Fruit fly (Drosophila melanogaster) whole organism, embryonic: Measurements from ENCODE around the gene chrb.

ENCODE experiments used
- B-H2 ChIP-seq: fragments of 200-800 bp; sonication (Bioruptor generic); optimal IDR thresholded peaks from 2 replicates; lab custom pipeline; 2018; ENCODE audit warnings: missing biosample characterization, mild to moderate bottlenecking, missing genetic modification characterization
- CG10321 ChIP-seq: fragments of 200-800 bp; sonication (Bioruptor generic); IDR thresholded peaks from 2 replicates; pipeline ENCODE4 v1.3.6; 2022; ENCODE audit warnings: missing biosample characterization, missing genetic modification characterization
- CG11696 ChIP-seq: fragments of 200-800 bp; sonication (Bioruptor generic); IDR thresholded peaks from 2 replicates; pipeline ENCODE4 v1.3.6; 2022; ENCODE audit warnings: missing biosample characterization, missing genetic modification characterization
- CG11723 ChIP-seq: fragments of 200-800 bp; sonication (Bioruptor generic); optimal IDR thresholded peaks from 2 replicates; lab custom pipeline; 2017; ENCODE audit warnings: missing biosample characterization, mild to moderate bottlenecking, missing genetic modification characterization
- CG12769 ChIP-seq: fragments of 200-800 bp; sonication (Bioruptor generic); optimal IDR thresholded peaks from 2 replicates; lab custom pipeline; 2019; ENCODE audit warnings: missing biosample characterization, mild to moderate bottlenecking, missing genetic modification characterization, moderate library complexity
- CG14710 ChIP-seq: fragments of 200-800 bp; sonication (Bioruptor generic); optimal IDR thresholded peaks from 3 replicates; lab custom pipeline; 2019; ENCODE audit warnings: missing biosample characterization, mild to moderate bottlenecking, missing genetic modification characterization, moderate library complexity
- CG15011 ChIP-seq: fragments of 200-800 bp; sonication (Bioruptor generic); optimal IDR thresholded peaks from 3 replicates; lab custom pipeline; 2018; ENCODE audit warnings: missing biosample characterization, mild to moderate bottlenecking, missing genetic modification characterization
- CG1792 ChIP-seq: fragments of 200-800 bp; sonication (Bioruptor generic); optimal IDR thresholded peaks from 2 replicates; lab custom pipeline; 2016; ENCODE audit warnings: missing biosample characterization, missing genetic modification characterization
- CG2129 ChIP-seq: fragments of 200-800 bp; sonication (Bioruptor generic); IDR thresholded peaks from 2 replicates; pipeline ENCODE4 v1.3.6; 2022; ENCODE audit warnings: missing biosample characterization, missing genetic modification characterization; ENCODE audit not compliant: partially characterized antibody
- CG31441 ChIP-seq: fragments of 200-800 bp; sonication (Bioruptor generic); IDR thresholded peaks from 2 replicates; pipeline ENCODE4 v1.3.6; 2022; ENCODE audit warnings: missing biosample characterization, missing genetic modification characterization
- CG33557 ChIP-seq: fragments of 200-800 bp; sonication (Bioruptor generic); optimal IDR thresholded peaks from 2 replicates; lab custom pipeline; 2019; ENCODE audit warnings: missing biosample characterization, mild to moderate bottlenecking, missing genetic modification characterization, moderate library complexity
- CG43689 ChIP-seq: fragments of 200-800 bp; sonication (Bioruptor generic); IDR thresholded peaks from 2 replicates; pipeline ENCODE4 v1.3.6; 2022; ENCODE audit warnings: missing biosample characterization, missing genetic modification characterization
- CG4404 ChIP-seq: fragments of 200-800 bp; sonication (Bioruptor generic); IDR thresholded peaks from 2 replicates; pipeline ENCODE4 v1.3.6; 2022; ENCODE audit warnings: missing biosample characterization, missing genetic modification characterization
- CG5245 ChIP-seq: fragments of 200-800 bp; sonication (Bioruptor generic); optimal IDR thresholded peaks from 3 replicates; lab custom pipeline; 2016; ENCODE audit warnings: missing biosample characterization, missing genetic modification characterization
- CG6854 ChIP-seq: fragments of 200-800 bp; sonication (Bioruptor generic); optimal IDR thresholded peaks from 3 replicates; lab custom pipeline; 2017; ENCODE audit warnings: missing biosample characterization, mild to moderate bottlenecking, missing genetic modification characterization
- CG9437 ChIP-seq: fragments of 200-800 bp; sonication (Bioruptor generic); optimal IDR thresholded peaks from 2 replicates; lab custom pipeline; 2018; ENCODE audit warnings: missing biosample characterization, mild to moderate bottlenecking, missing genetic modification characterization
- CTCF ChIP-seq: fragments of 200-800 bp; sonication (Bioruptor generic); optimal IDR thresholded peaks from 2 replicates; lab custom pipeline; 2017; ENCODE audit warnings: missing biosample characterization, mild to moderate bottlenecking, missing genetic modification characterization, moderate library complexity
- D19B ChIP-seq: fragments of 200-800 bp; sonication (Bioruptor generic); optimal IDR thresholded peaks from 2 replicates; lab custom pipeline; 2017; ENCODE audit warnings: missing biosample characterization, mild to moderate bottlenecking, missing genetic modification characterization
- Dad ChIP-seq: fragments of 200-800 bp; sonication (Bioruptor generic); optimal IDR thresholded peaks from 3 replicates; lab custom pipeline; 2016; ENCODE audit warnings: missing biosample characterization, missing genetic modification characterization
- Dbx ChIP-seq: fragments of 200-800 bp; sonication (Bioruptor generic); IDR thresholded peaks from 3 replicates; pipeline ENCODE4 v1.3.6; 2022; ENCODE audit warnings: missing biosample characterization, missing genetic modification characterization
- Ets65A ChIP-seq: fragments of 200-800 bp; sonication (Bioruptor generic); peaks from one replicate; lab custom pipeline; 2016; ENCODE audit warnings: missing biosample characterization, missing genetic modification characterization
- Hand ChIP-seq: fragments of 200-800 bp; sonication (Bioruptor generic); optimal IDR thresholded peaks from 2 replicates; lab custom pipeline; 2017; ENCODE audit warnings: mild to moderate bottlenecking, missing biosample characterization, missing genetic modification reagents, missing genetic modification characterization
- Hr39 ChIP-seq: fragments of >200 bp; optimal IDR thresholded peaks from 2 replicates; lab custom pipeline; 2017
- Max ChIP-seq: fragments of 200-800 bp; sonication (Bioruptor generic); optimal IDR thresholded peaks from 2 replicates; lab custom pipeline; 2016; ENCODE audit warnings: missing biosample characterization, mild to moderate bottlenecking, missing genetic modification characterization
- Med ChIP-seq: fragments of 200-800 bp; sonication (Bioruptor generic); peaks from one replicate; lab custom pipeline; 2016; ENCODE audit warnings: missing biosample characterization, missing genetic modification characterization, mild to moderate bottlenecking, inconsistent platforms, moderate library complexity
- NK7.1 ChIP-seq: fragments of 200-800 bp; sonication (Bioruptor generic); optimal IDR thresholded peaks from 3 replicates; lab custom pipeline; 2016; ENCODE audit warnings: missing biosample characterization, missing genetic modification characterization
- Neu2 ChIP-seq: fragments of 200-800 bp; sonication (Bioruptor generic); optimal IDR thresholded peaks from 3 replicates; lab custom pipeline; 2016; ENCODE audit warnings: missing biosample characterization, missing genetic modification characterization, borderline replicate concordance
- Oaz ChIP-seq: fragments of 200-800 bp; sonication (Bioruptor generic); IDR thresholded peaks from 2 replicates; pipeline ENCODE4 v1.3.6; 2022; ENCODE audit warnings: missing biosample characterization, missing genetic modification characterization
- Side ChIP-seq: fragments of 200-800 bp; sonication (Bioruptor generic); optimal IDR thresholded peaks from 2 replicates; lab custom pipeline; 2016; ENCODE audit warnings: missing biosample characterization, missing genetic modification characterization
- Tbp ChIP-seq: fragments of >200 bp; optimal IDR thresholded peaks from 2 replicates; lab custom pipeline; 2018; ENCODE audit warnings: missing biosample characterization, missing genetic modification characterization
- Xbp1 ChIP-seq: fragments of 200-800 bp; sonication (Bioruptor generic); optimal IDR thresholded peaks from 3 replicates; lab custom pipeline; 2016; ENCODE audit warnings: missing biosample characterization, mild to moderate bottlenecking, missing genetic modification characterization
- Xrp1 ChIP-seq: fragments of 200-800 bp; sonication (Bioruptor generic); IDR thresholded peaks from 2 replicates; pipeline ENCODE4 v1.3.6; 2022; ENCODE audit warnings: missing biosample characterization, missing genetic modification characterization
- YL-1 ChIP-seq: fragments of 200-800 bp; sonication (Bioruptor generic); optimal IDR thresholded peaks from 3 replicates; lab custom pipeline; 2017; ENCODE audit warnings: missing biosample characterization, mild to moderate bottlenecking, missing genetic modification characterization
- az2 ChIP-seq: fragments of 200-800 bp; sonication (Bioruptor generic); optimal IDR thresholded peaks from 3 replicates; lab custom pipeline; 2016; ENCODE audit warnings: missing biosample characterization, missing genetic modification characterization
- bowl ChIP-seq: fragments of 200-800 bp; sonication (Bioruptor generic); IDR thresholded peaks from 2 replicates; pipeline ENCODE4 v1.3.6; 2022; ENCODE audit warnings: missing biosample characterization, missing genetic modification characterization
- cg ChIP-seq: fragments of 200-800 bp; sonication (Bioruptor generic); optimal IDR thresholded peaks from 3 replicates; lab custom pipeline; 2019; ENCODE audit warnings: missing biosample characterization, mild to moderate bottlenecking, missing genetic modification characterization, moderate library complexity
- chinmo ChIP-seq: fragments of 200-800 bp; sonication (Bioruptor generic); IDR thresholded peaks from 4 replicates; pipeline ENCODE4 v1.3.6; 2022; ENCODE audit warnings: missing biosample characterization, missing genetic modification characterization; ENCODE audit not compliant: partially characterized antibody
- chn ChIP-seq: fragments of 200-800 bp; sonication (Bioruptor generic); optimal IDR thresholded peaks from 2 replicates; lab custom pipeline; 2016; ENCODE audit warnings: missing biosample characterization, missing genetic modification characterization
- dm ChIP-seq: fragments of 200-800 bp; sonication (Bioruptor generic); optimal IDR thresholded peaks from 3 replicates; lab custom pipeline; 2016; ENCODE audit warnings: missing biosample characterization, missing genetic modification characterization
- dmrt11E ChIP-seq: fragments of 200-800 bp; sonication (Bioruptor generic); optimal IDR thresholded peaks from 3 replicates; lab custom pipeline; 2018; ENCODE audit warnings: missing biosample characterization, mild to moderate bottlenecking, missing genetic modification characterization, moderate library complexity
- dpn ChIP-seq, 2 experiments: fragments of 200-800 bp; sonication (Bioruptor generic); optimal IDR thresholded peaks; 3 replicates each; lab custom pipeline; 2016; ENCODE audit warnings: missing biosample characterization in 2 of 2, missing genetic modification characterization in 2 of 2
- fd102C ChIP-seq: fragments of 200-800 bp; sonication (Bioruptor generic); optimal IDR thresholded peaks from 2 replicates; lab custom pipeline; 2018; ENCODE audit warnings: missing biosample characterization, mild to moderate bottlenecking, missing genetic modification characterization, moderate library complexity
- gcm2 ChIP-seq: fragments of 200-800 bp; sonication (Bioruptor generic); optimal IDR thresholded peaks from 2 replicates; lab custom pipeline; 2016; ENCODE audit warnings: missing biosample characterization, missing genetic modification characterization
- jigr1 ChIP-seq: fragments of 200-800 bp; sonication (Bioruptor generic); IDR thresholded peaks from 3 replicates; pipeline ENCODE4 v1.3.6; 2022; ENCODE audit warnings: missing biosample characterization, missing genetic modification characterization
- mld ChIP-seq: fragments of 200-800 bp; sonication (Bioruptor generic); IDR thresholded peaks from 3 replicates; pipeline ENCODE4 v1.3.6; 2022; ENCODE audit warnings: missing biosample characterization, missing genetic modification characterization; ENCODE audit not compliant: partially characterized antibody
- pros ChIP-seq: fragments of 200-800 bp; sonication (Bioruptor generic); optimal IDR thresholded peaks from 3 replicates; lab custom pipeline; 2019; ENCODE audit warnings: missing biosample characterization, mild to moderate bottlenecking, missing genetic modification characterization, moderate library complexity
- slbo ChIP-seq: fragments of 200-800 bp; sonication (Bioruptor generic); IDR thresholded peaks from 2 replicates; pipeline ENCODE4 v1.3.6; 2022; ENCODE audit warnings: missing biosample characterization, missing genetic modification characterization
- twi ChIP-seq: fragments of 200-800 bp; optimal IDR thresholded peaks from 2 replicates; lab custom pipeline; 2019; ENCODE audit warnings: missing biosample characterization, mild to moderate bottlenecking, missing genetic modification characterization, moderate library complexity
- tx ChIP-seq: fragments of 200-800 bp; sonication (Bioruptor generic); optimal IDR thresholded peaks from 2 replicates; lab custom pipeline; 2016; ENCODE audit warnings: missing biosample characterization, missing genetic modification characterization
- vnd ChIP-seq: fragments of 200-800 bp; sonication (Bioruptor generic); IDR thresholded peaks from 3 replicates; pipeline ENCODE4 v1.3.6; 2022; ENCODE audit warnings: missing biosample characterization, missing genetic modification characterization; ENCODE audit not compliant: partially characterized antibody
- wor ChIP-seq: fragments of 200-800 bp; sonication (Bioruptor generic); IDR thresholded peaks from 2 replicates; pipeline ENCODE4 v1.3.6; 2022; ENCODE audit warnings: missing biosample characterization, missing genetic modification characterization
- zen ChIP-seq: fragments of 200-800 bp; sonication (Bioruptor generic); optimal IDR thresholded peaks from 3 replicates; lab custom pipeline; 2018; ENCODE audit warnings: missing biosample characterization, mild to moderate bottlenecking, missing genetic modification characterization, moderate library complexity

Gene chrb

dm6 chr3L:11465371-11465914, 21.9 kb upstream of the chrb start, which contains the start of gene Fum3 (continued):
- TF ChIP-seq CG11723 (GFP tag; lab: Kevin White, UChicago): no peak
- TF ChIP-seq wor (GFP tag; lab: Robert Waterston, UW): no peak
- no peak for TF ChIP-seq CG10321 (GFP tag; lab: Robert Waterston, UW)
- TF ChIP-seq gcm2 (GFP tag; lab: Kevin White, UChicago): no peak
- TF ChIP-seq Dbx (GFP tag; lab: Robert Waterston, UW): 0 out of 3 replicates have a peak, but pooled peaks have one; percentile 24
- no peak for TF ChIP-seq CG9437 (GFP tag; lab: Kevin White, UChicago)
- no peak for TF ChIP-seq CG6854
- TF ChIP-seq Hand (GFP tag; lab: Kevin White, UChicago): no peak
- TF ChIP-seq jigr1: no peak
- no peak for TF ChIP-seq Hr39 (lab: Kevin White, UChicago)
- no peak for TF ChIP-seq Dad (GFP tag; lab: Kevin White, UChicago)
- TF ChIP-seq slbo (GFP tag; lab: Robert Waterston, UW): no peak
- TF ChIP-seq chn (GFP tag; lab: Kevin White, UChicago): no peak
- TF ChIP-seq Tbp (GFP tag; lab: Kevin White, UChicago): no peak
- TF ChIP-seq CG15011 (GFP tag; lab: Kevin White, UChicago): no peak
- no peak for TF ChIP-seq B-H2 (GFP tag; lab: Kevin White, UChicago)
- no peak for TF ChIP-seq CG11696
- TF ChIP-seq dm: no peak
- no peak for TF ChIP-seq mld (GFP tag; lab: Robert Waterston, UW)
- TF ChIP-seq CG12769 (tag; lab: Kevin White, UChicago): no peak
- no peak for TF ChIP-seq chinmo (GFP tag; lab: Robert Waterston, UW)
- no peak for TF ChIP-seq pros (GFP tag; lab: Kevin White, UChicago)
- TF ChIP-seq CTCF (GFP tag; lab: Kevin White, UChicago): no peak
- no peak for TF ChIP-seq CG33557 (GFP tag; lab: Kevin White, UChicago)
- peak; percentile 35; the same call in 1 of the 2 replicates for TF ChIP-seq CG4404 (GFP tag; lab: Robert Waterston, UW)
- TF ChIP-seq Oaz: no peak
- no peak for TF ChIP-seq CG2129 (GFP tag; lab: Robert Waterston, UW)
- TF ChIP-seq Max (GFP tag; lab: Kevin White, UChicago): no peak
- TF ChIP-seq Med (GFP tag; lab: Kevin White, UChicago): peak; percentile 58
- TF ChIP-seq zen (tag; lab: Kevin White, UChicago): peak; percentile 50
- TF ChIP-seq fd102C (GFP tag; lab: Kevin White, UChicago): no peak
- TF ChIP-seq CG5245 (GFP tag; lab: Kevin White, UChicago): no peak
- no peak for TF ChIP-seq Xbp1 (GFP tag; lab: Kevin White, UChicago)
- TF ChIP-seq tx: no peak
- TF ChIP-seq az2 (GFP tag; lab: Kevin White, UChicago): no peak
- TF ChIP-seq twi (tag; lab: Kevin White, UChicago): no peak
- no peak for TF ChIP-seq NK7.1
- no peak for TF ChIP-seq CG1792 (GFP tag; lab: Kevin White, UChicago)
- no peak for TF ChIP-seq D19B (GFP tag; lab: Kevin White, UChicago)
- TF ChIP-seq bowl: no peak
- TF ChIP-seq vnd (GFP tag; lab: Robert Waterston, UW): no peak
- no peak for TF ChIP-seq YL-1 (GFP tag; lab: Kevin White, UChicago)
- no peak for TF ChIP-seq Neu2 (GFP tag; lab: Kevin White, UChicago)
- peak; percentile 66 for TF ChIP-seq Xrp1 (GFP tag; lab: Robert Waterston, UW)
- no peak for TF ChIP-seq Ets65A (GFP tag; lab: Kevin White, UChicago)
- TF ChIP-seq CG31441 (GFP tag; lab: Robert Waterston, UW): no peak
- no peak for TF ChIP-seq Side (GFP tag; lab: Kevin White, UChicago)
- TF ChIP-seq CG14710: peak; percentile 12
- no peak for TF ChIP-seq cg (GFP tag; lab: Kevin White, UChicago)
- no peak for TF ChIP-seq CG43689 (GFP tag; lab: Robert Waterston, UW)
- TF ChIP-seq dmrt11E (tag; lab: Kevin White, UChicago): peak; percentile 29
- no peak for TF ChIP-seq dpn (GFP tag; optimal IDR thresholded peaks at IDR 0.05; lab: Kevin White, UChicago)
